Fruit fly (Drosophila melanogaster) whole organism, embryonic: ENCODE results near the gene CG6983.

ENCODE experiments used
- CG15514 ChIP-seq: fragments of 200-800 bp; sonication (Bioruptor generic); optimal IDR thresholded peaks from 3 replicates; lab custom pipeline; 2017; ENCODE audit warnings: missing biosample characterization, missing genetic modification characterization, mild to moderate bottlenecking, moderate library complexity, missing genetic modification reagents
- CG16779 ChIP-seq: fragments of 200-800 bp; sonication (Bioruptor generic); IDR thresholded peaks from 2 replicates; pipeline ENCODE4 v1.3.6; 2022; ENCODE audit warnings: missing biosample characterization, missing genetic modification characterization
- Kr ChIP-seq: fragments of 200-800 bp; sonication (Bioruptor generic); optimal IDR thresholded peaks from 2 replicates; lab custom pipeline; 2017; ENCODE audit warnings: missing biosample characterization, mild to moderate bottlenecking, missing genetic modification characterization
- Scr ChIP-seq: fragments of 200-800 bp; sonication (Bioruptor generic); IDR thresholded peaks from 2 replicates; pipeline ENCODE4 v1.3.6; 2022; ENCODE audit warnings: missing biosample characterization, missing genetic modification characterization; ENCODE audit not compliant: partially characterized antibody
- br ChIP-seq: fragments of >200 bp; optimal IDR thresholded peaks from 2 replicates; lab custom pipeline; 2017
- gcm ChIP-seq: fragments of 200-800 bp; sonication (Bioruptor generic); optimal IDR thresholded peaks from 2 replicates; lab custom pipeline; 2019; ENCODE audit warnings: missing biosample characterization, mild to moderate bottlenecking, missing genetic modification characterization, moderate library complexity
- zf30C ChIP-seq: fragments of 200-800 bp; sonication (Bioruptor generic); optimal IDR thresholded peaks from 3 replicates; lab custom pipeline; 2018; ENCODE audit warnings: missing biosample characterization, mild to moderate bottlenecking, missing genetic modification characterization

DNA sequence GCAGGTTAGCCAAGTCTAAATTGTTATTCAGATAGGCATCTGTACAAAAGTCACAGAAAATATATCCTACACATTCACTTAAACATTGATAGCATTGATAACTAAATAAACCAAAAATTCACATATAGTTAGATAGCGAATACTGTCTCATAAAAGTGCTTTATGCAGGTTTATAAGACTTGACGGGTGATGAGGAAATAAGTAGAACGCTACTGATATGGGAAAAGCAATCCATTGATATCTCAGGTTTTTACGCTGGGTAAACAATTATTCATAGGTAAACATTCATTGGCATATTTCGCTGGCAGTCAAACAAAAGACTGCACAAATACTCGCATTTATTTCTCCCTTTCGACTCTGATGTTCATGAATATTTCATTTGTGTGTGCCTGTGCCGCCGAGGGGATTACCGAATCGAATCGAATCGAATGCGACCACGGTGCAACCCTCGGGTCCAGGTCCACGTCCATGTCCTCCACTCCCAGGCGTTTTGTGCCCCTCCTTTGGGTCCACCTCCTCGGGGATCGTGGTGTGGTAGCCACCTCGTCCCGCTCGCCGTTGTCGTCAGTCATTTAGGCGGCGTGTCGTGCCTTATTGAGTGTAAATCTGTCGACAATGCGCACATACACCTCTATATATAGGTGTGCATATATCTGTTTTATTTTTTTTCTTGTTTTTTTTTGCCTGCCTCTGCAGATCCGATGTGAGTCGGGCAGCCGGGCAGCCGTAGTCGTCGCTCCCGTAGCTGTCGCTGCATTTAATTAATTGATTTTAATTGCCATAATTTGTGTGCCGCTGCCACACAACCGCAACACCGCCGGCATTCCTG, 11.1 kb upstream of the CG6983 start:
- TF ChIP-seq br (lab: Kevin White, UChicago) (no peak), CG15514 (GFP tag; lab: Kevin White, UChicago) (no peak), CG16779 (GFP tag; lab: Robert Waterston, UW) (no peak), Kr (GFP tag; lab: Kevin White, UChicago) (no peak), gcm (GFP tag; lab: Kevin White, UChicago) (no peak), zf30C (GFP tag; lab: Kevin White, UChicago) (no peak), Scr (GFP tag; lab: Robert Waterston, UW) (no peak)
